Fruit fly (Drosophila melanogaster) S2 (cell line): ENCODE results near the gene sick.

Source experiments
- CG8478 ChIP-seq: fragments of >200 bp; optimal IDR thresholded peaks from 2 replicates; lab custom pipeline; 2018
- CTCF ChIP-seq, 2 experiments: fragments of >200 bp; optimal IDR thresholded peaks; 2 replicates each; lab custom pipeline; 2018

DNA sequence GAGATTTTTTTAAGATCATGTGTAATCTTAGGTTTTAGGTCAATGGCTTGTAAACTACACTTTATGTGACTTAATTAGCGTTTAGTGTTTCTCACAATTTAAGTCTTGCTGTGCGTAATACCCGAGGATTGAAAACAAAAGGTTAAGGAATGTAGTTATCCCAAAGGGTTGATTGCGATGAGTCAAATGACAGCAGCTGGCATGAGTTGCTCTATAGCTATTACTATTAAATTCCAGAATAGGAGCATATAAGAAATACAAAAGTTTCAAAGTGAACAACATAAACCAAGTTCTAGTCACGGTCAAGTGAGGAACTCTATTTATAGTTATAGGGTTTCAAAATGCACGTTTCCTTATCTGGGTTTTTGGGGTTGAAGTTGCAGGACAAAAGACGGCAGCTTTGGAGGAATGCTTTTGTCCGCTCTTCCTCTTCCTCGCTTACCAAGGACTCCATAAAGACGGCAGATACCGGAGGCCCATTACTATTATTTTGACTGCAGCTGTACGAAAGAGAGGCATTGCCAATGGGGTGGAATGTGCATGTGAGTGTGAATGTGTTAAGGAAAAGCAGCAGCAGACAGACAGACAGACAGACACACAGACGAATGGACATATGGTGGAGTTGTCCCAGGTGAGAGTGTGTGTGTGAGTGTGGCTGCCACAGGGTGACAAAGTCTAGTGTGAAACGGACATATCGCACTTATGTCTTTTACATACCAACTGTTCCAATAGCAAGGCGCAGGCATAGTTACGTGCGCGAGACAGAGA, 5.4 kb upstream of the sick start:
- TF ChIP-seq CG8478 (lab: Kevin White, UChicago): no peak
- no peak for TF ChIP-seq CTCF (optimal IDR thresholded peaks at IDR 0.05; lab: Kevin White, UChicago)
